Fruit fly (Drosophila melanogaster): Measurements from ENCODE around the gene mRpL13.

The mRpL13 gene

DNA sequence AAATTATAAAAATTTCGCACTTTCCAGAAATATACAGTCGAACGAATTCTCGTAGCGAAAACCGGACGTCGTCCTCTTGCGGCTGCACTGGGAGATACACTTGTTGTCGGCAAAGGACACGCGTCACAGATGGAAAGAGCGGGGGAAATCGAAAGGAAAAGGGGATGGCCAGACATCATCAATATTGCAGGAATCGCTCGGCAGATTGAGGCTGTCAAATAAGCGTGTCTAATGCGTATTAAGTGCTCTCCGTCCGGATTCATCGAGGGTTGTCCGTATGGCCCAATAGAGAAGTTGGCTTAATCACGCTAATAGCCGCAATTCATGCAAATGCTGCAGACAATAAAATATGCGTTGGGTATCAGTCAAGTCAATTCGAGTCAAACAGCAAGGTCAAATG, 49.6 kb downstream of the mRpL13 start:
- no peak for TF ChIP-seq CG7045 (GFP tag; optimal IDR thresholded peaks at IDR 0.05)
- TF ChIP-seq CG14711 (tag; optimal IDR thresholded peaks at IDR 0.05), result no peak
- no peak for TF ChIP-seq CG7101 (tag; optimal IDR thresholded peaks at IDR 0.05)
- no peak for TF ChIP-seq ovo (GFP tag; optimal IDR thresholded peaks at IDR 0.05)
- TF ChIP-seq Crg-1 (GFP tag; optimal IDR thresholded peaks at IDR 0.05), result no peak
- no peak for TF ChIP-seq kay (GFP tag; ENCODE audit: borderline replicate concordance)
- TF ChIP-seq tj (GFP tag; optimal IDR thresholded peaks at IDR 0.05), result no peak

DNA sequence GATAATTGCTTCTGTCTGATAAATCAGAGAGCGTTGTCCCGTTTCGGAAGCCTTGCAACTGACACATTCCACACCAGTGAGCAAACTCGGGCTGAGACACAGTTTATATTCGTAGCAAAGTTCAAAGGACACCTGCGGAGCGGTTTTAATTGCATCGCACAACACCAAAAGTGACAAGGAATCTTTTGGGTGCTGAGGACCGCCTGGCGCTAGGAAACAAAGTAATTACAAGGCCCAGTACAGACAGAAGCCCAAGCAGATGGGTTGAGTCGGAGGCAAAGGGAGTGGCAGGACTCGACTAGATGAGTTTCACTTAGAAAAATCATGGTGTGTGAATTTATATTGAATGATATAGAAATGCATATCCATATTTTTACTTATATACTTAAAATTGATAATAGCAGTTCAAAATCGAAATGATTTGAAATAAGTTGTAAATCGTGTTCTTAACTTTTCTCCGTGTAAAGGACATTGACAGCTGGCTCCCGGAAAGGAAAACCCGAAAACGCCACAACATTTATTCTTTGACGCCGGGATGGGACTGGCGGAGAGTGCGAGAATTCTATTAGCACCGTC, 50.2 kb downstream of the mRpL13 start:
- TF ChIP-seq CG33017 (tag; optimal IDR thresholded peaks at IDR 0.05) (no peak), pad (GFP tag; optimal IDR thresholded peaks at IDR 0.05) (no peak), cic (GFP tag; optimal IDR thresholded peaks at IDR 0.05) (no peak), cnc (optimal IDR thresholded peaks at IDR 0.05) (no peak), CG7101 (tag; optimal IDR thresholded peaks at IDR 0.05) (no peak), bab1 (GFP tag; optimal IDR thresholded peaks at IDR 0.05) (no peak), CG11617 (GFP tag; optimal IDR thresholded peaks at IDR 0.05) (no peak), CG7045 (GFP tag; optimal IDR thresholded peaks at IDR 0.05) (no peak), kay (GFP tag; ENCODE audit: borderline replicate concordance) (no peak), CG1620 (GFP tag; optimal IDR thresholded peaks at IDR 0.05) (no peak), toe (GFP tag; optimal IDR thresholded peaks at IDR 0.05) (no peak), Mnt (GFP tag; optimal IDR thresholded peaks at IDR 0.05) (no peak), CG14711 (tag; optimal IDR thresholded peaks at IDR 0.05) (no peak), tj (GFP tag; optimal IDR thresholded peaks at IDR 0.05) (no peak), CG5204 (GFP tag; optimal IDR thresholded peaks at IDR 0.05) (no peak), Crg-1 (GFP tag; optimal IDR thresholded peaks at IDR 0.05) (no peak), CG12768 (GFP tag; optimal IDR thresholded peaks at IDR 0.05) (no peak), Hr96 (GFP tag; optimal IDR thresholded peaks at IDR 0.05) (no peak), ovo (GFP tag; optimal IDR thresholded peaks at IDR 0.05) (no peak)

All from whole organism, adult.